Fruit fly (Drosophila melanogaster): ENCODE results near the gene Cpr67Fa1.

dm6 chr3L:10913214-10913613 is 23.4 kb downstream of the Cpr67Fa1 start:
- TF ChIP-seq Dll (optimal IDR thresholded peaks at IDR 0.05) (no peak), pan (optimal IDR thresholded peaks at IDR 0.05) (no peak), usp (GFP tag; optimal IDR thresholded peaks at IDR 0.05) (no peak), CG8478 (optimal IDR thresholded peaks at IDR 0.05) (no peak), psq (optimal IDR thresholded peaks at IDR 0.05) (no peak)

Measured in whole organism.